Worm (Caenorhabditis elegans): ENCODE results near the gene F36H1.11.

F36H1.11 gene

ce11 chrIV:11053652-11054317 is 4.8 kb downstream of the F36H1.11 start, which contains the start of the genes F36H1.12 and lin-3 (continued):
- TF ChIP-seq attf-3 (GFP tag; conservative IDR thresholded peaks at IDR 0.05): no peak
- TF ChIP-seq unc-62 (GFP tag; optimal IDR thresholded peaks at IDR 0.05): no peak
- no peak for TF ChIP-seq pbrm-1 (GFP tag; IDR thresholded peaks at IDR 0.05)
- no peak for TF ChIP-seq dpl-1 (GFP tag; optimal IDR thresholded peaks at IDR 0.05)
- no peak for TF ChIP-seq B0261.1 (tag; optimal IDR thresholded peaks at IDR 0.05)
- TF ChIP-seq F37B4.10 (GFP tag; IDR thresholded peaks at IDR 0.05): no peak
- TF ChIP-seq zfh-2 (GFP tag; conservative IDR thresholded peaks at IDR 0.05): no peak
- peak; percentile 91 for TF ChIP-seq hmg-1.2 (GFP tag; IDR thresholded peaks at IDR 0.05)
- no peak for TF ChIP-seq ceh-40 (GFP tag; IDR thresholded peaks at IDR 0.05)
- no peak for TF ChIP-seq B0019.2 (GFP tag; conservative IDR thresholded peaks at IDR 0.05)
- no peak for TF ChIP-seq ccch-3 (GFP tag; optimal IDR thresholded peaks at IDR 0.05)
- no peak for TF ChIP-seq K11D2.4 (GFP tag; IDR thresholded peaks at IDR 0.05)
- TF ChIP-seq attf-6 (GFP tag; IDR thresholded peaks at IDR 0.05): no peak
- TF ChIP-seq F57C9.4 (tag; optimal IDR thresholded peaks at IDR 0.05): no peak
- TF ChIP-seq snpc-3.4 (tag; optimal IDR thresholded peaks at IDR 0.05): no peak
- no peak for TF ChIP-seq rpc-1 (optimal IDR thresholded peaks at IDR 0.05)
- no peak for TF ChIP-seq rpc-1 (tag; optimal IDR thresholded peaks at IDR 0.05)
- no peak for TF ChIP-seq madf-10 (tag; optimal IDR thresholded peaks at IDR 0.05)
- TF ChIP-seq D2030.7 (GFP tag; IDR thresholded peaks at IDR 0.05): peak; percentile 53; the same call in 1 of the 2 replicates
- TF ChIP-seq aptf-2 (GFP tag; conservative IDR thresholded peaks at IDR 0.05): no peak
- TF ChIP-seq ztf-25 (GFP tag; IDR thresholded peaks at IDR 0.05): no peak
- no peak for TF ChIP-seq ets-4 (GFP tag; optimal IDR thresholded peaks at IDR 0.05)
- no peak for TF ChIP-seq snpc-1.3 (tag; optimal IDR thresholded peaks at IDR 0.05; ENCODE audit: insufficient read depth)
- no peak for TF ChIP-seq hlh-26 (GFP tag; conservative IDR thresholded peaks at IDR 0.05)
- no peak for TF ChIP-seq hsf-1 (GFP tag; IDR thresholded peaks at IDR 0.05)
- peak; percentile 20; the same call in 1 of the 2 replicates for TF ChIP-seq madf-8 (GFP tag; conservative IDR thresholded peaks at IDR 0.05)
- TF ChIP-seq tbx-9 (tag; optimal IDR thresholded peaks at IDR 0.05; ENCODE audit: borderline replicate concordance): no peak
- no peak for TF ChIP-seq dox-1 (GFP tag; IDR thresholded peaks at IDR 0.05)
- no peak for TF ChIP-seq sptf-2 (GFP tag; optimal IDR thresholded peaks at IDR 0.05)
- no peak for TF ChIP-seq sdz-38 (tag; optimal IDR thresholded peaks at IDR 0.05)
- TF ChIP-seq nhr-27 (tag; optimal IDR thresholded peaks at IDR 0.05): no peak
- TF ChIP-seq athp-1 (tag; optimal IDR thresholded peaks at IDR 0.05): no peak
- no peak for TF ChIP-seq snpc-1.1 (tag; optimal IDR thresholded peaks at IDR 0.05; ENCODE audit: insufficient read depth)
- TF ChIP-seq ztf-22 (GFP tag; optimal IDR thresholded peaks at IDR 0.05): no peak
- TF ChIP-seq nhr-80 (tag; optimal IDR thresholded peaks at IDR 0.05): no peak
- TF ChIP-seq ceh-100 (GFP tag; IDR thresholded peaks at IDR 0.05): peak; percentile 93
- 0 out of 2 replicates have a peak, but pooled peaks have one; percentile 25 for TF ChIP-seq rcor-1 (GFP tag; IDR thresholded peaks at IDR 0.05)
- TF ChIP-seq ama-1 (optimal IDR thresholded peaks at IDR 0.05): no peak
- TF ChIP-seq ama-1 (GFP tag; optimal IDR thresholded peaks at IDR 0.05): no peak
- TF ChIP-seq cebp-1 (GFP tag; IDR thresholded peaks at IDR 0.05): no peak
- no peak for TF ChIP-seq cebp-1 (tag; optimal IDR thresholded peaks at IDR 0.05)
- no peak for TF ChIP-seq fkh-3 (tag; optimal IDR thresholded peaks at IDR 0.05)
- TF ChIP-seq egrh-3 (GFP tag; IDR thresholded peaks at IDR 0.05): no peak

Data from whole organism, young adult.